Worm (Caenorhabditis elegans): ENCODE measurements around the gene F14H8.4.

Gene F14H8.4

DNA sequence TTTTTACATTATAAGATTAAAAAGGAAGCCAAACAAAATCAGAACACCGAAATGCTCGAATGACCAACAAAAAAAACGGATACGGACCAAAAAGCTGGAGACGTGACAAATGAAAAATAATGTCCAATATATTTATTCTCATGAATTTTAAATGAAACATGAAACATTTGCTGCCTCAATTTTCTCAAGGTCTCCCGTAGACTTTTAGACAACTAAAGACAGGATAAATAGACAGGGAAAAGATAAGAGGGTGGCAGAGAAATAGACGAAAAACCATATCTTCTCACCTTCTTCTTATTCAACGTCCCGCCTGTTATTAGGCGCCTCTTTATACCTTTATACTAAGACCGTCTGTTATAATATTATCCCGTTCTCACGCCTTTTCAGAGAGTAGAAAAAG lies 7.8 kb upstream of the F14H8.4 start:
- peak; percentile 69 for TF ChIP-seq nhr-25 (tag; optimal IDR thresholded peaks at IDR 0.05)
- TF ChIP-seq fkh-10 (GFP tag; optimal IDR thresholded peaks at IDR 0.05): no peak
- TF ChIP-seq ztf-4 (tag; optimal IDR thresholded peaks at IDR 0.05): no peak
- TF ChIP-seq ama-1 (optimal IDR thresholded peaks at IDR 0.05): no peak

DNA sequence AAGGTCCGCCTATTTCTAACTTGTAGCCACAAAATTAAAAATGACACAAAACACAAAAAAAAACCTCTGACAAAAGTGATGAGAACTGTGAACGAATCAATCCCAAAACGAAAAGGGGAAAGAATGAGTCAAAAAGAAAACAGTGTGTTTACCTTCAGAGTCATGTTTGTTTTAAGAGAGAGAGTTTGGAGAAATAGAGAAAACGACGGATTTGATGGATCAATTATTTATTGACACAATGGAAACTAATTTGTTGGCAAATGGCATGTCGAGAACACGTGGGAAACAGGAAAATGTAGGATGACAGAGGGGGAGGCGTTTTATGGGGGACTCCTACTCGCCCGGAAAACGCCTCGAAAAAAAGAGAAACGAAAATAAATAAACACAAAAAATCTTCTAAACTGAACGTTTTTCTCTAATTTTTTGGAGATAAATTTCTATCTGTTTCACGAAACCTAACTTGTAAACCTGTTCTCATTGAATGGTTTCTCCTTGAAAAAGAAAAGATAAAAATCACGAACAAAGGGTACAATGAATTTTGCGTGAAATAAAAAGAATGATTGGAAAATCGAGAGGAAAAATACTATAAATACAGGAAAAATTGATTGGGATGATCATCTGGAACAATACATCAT lies 6.7 kb upstream of the F14H8.4 start:
- TF ChIP-seq pha-4 (tag; optimal IDR thresholded peaks at IDR 0.05): peak; percentile 94
- peak; percentile 19 for TF ChIP-seq nhr-25 (tag; optimal IDR thresholded peaks at IDR 0.05)
- no peak for TF ChIP-seq nhr-11 (tag; optimal IDR thresholded peaks at IDR 0.05)
- TF ChIP-seq egl-5 (tag; optimal IDR thresholded peaks at IDR 0.05): peak; percentile 1
- TF ChIP-seq zag-1 (tag; optimal IDR thresholded peaks at IDR 0.05): no peak
- TF ChIP-seq nfya-1 (tag; optimal IDR thresholded peaks at IDR 0.05; ENCODE audit: insufficient read depth): no peak
- no peak for TF ChIP-seq elt-3 (tag; optimal IDR thresholded peaks at IDR 0.05)
- TF ChIP-seq ama-1 (optimal IDR thresholded peaks at IDR 0.05): no peak

DNA sequence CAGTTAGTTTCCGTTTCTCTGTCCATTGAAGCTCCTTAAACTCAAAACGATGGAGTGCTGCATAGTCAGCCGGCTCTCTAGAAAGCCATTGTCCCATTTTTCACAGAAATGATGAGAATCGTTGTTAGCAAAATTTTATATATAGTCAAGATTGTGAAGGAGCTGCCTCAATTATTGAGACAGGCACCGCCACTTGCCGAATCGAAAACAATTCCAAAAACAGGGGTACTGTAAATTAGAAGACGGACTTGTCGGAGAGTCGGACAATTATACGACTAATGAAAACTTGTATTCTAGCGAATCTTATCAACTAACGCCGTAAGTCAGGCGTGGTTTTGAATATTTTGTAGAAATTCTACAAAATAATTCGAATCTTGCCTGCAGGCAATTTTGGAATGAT lies 3.4 kb upstream of the F14H8.4 start, which contains the start of gene F14H8.2:
Gene F14H8.2 (minus strand): TSS at position 101 of the 400 bp plus-strand sequence.
- no peak for TF ChIP-seq mml-1 (tag; optimal IDR thresholded peaks at IDR 0.05)
- TF ChIP-seq ZK546.5 (tag; optimal IDR thresholded peaks at IDR 0.05): no peak
- no peak for TF ChIP-seq ceh-16 (tag; optimal IDR thresholded peaks at IDR 0.05)
- no peak for TF ChIP-seq nhr-76 (tag; optimal IDR thresholded peaks at IDR 0.05)
- TF ChIP-seq skn-1 (tag; optimal IDR thresholded peaks at IDR 0.05): no peak

DNA sequence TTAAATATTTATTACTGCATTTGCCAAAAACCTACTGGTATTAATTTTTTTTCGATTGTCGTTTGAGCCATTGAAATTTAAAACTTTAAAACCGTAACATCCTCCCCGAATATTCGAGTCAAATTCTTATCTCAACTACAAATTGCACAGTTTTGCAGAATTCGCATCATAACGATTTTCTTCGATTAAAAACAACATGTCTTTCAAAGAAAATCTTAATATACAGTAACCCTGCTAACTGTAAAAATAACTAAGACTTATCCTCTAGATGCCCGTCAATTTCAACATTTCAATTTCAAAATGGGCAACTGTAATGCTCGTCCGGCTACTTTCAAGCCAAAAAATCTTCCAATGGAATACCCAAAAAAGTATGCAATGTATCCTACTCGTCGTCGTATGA lies 2.9 kb upstream of the F14H8.4 start, which contains the start of gene F14H8.5:
Gene F14H8.5 (plus strand): TSS at position 301 of the 400 bp plus-strand sequence.
- no peak for TF ChIP-seq pha-4 (tag; optimal IDR thresholded peaks at IDR 0.05)

DNA sequence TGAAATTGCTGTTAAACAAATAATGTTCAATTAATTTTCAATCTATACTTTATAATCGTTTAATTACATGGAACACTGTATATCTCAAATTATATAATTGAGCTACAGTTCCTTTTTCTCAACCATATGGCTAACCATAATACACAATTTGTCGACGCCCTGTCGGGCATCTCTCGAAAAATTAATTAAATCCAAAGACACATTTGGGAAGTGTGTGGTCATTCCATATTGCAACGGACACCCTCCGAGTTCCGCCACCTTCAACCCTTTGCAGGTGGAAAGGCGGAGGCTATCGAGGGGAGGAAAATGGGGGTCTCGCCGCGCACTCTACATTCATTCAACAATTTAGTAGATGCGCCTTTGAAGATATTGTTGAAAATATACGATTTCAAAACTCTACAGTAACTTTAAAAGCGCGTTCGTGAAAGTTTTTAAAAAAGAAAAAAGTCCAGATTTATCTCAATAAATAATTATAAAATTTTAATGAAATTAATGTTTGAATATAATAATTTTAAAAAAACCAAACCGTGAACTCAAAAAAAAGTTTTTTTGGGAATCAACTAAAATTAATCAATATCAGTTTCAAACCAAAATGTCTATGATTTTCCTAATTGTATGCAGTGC lies 5.4 kb downstream of the F14H8.4 start, which contains the start of gene F14H8.8:
Gene F14H8.8 (plus strand): TSS at position 574 of the 624 bp plus-strand sequence.
- TF ChIP-seq unc-39 (tag; optimal IDR thresholded peaks at IDR 0.05) (no peak), eor-1 (tag; optimal IDR thresholded peaks at IDR 0.05) (no peak), ceh-28 (tag; optimal IDR thresholded peaks at IDR 0.05) (no peak), nhr-11 (tag; optimal IDR thresholded peaks at IDR 0.05) (no peak), lin-39 (tag; optimal IDR thresholded peaks at IDR 0.05) (no peak), ceh-16 (tag; optimal IDR thresholded peaks at IDR 0.05) (no peak), daf-12 (tag; optimal IDR thresholded peaks at IDR 0.05) (no peak), mml-1 (tag; optimal IDR thresholded peaks at IDR 0.05) (no peak), egl-27 (tag; optimal IDR thresholded peaks at IDR 0.05) (no peak), pha-4 (tag; optimal IDR thresholded peaks at IDR 0.05) (no peak), ztf-4 (tag; optimal IDR thresholded peaks at IDR 0.05) (no peak), nhr-43 (tag; optimal IDR thresholded peaks at IDR 0.05; ENCODE audit: poor library complexity, severe bottlenecking) (peak; percentile 3), mdl-1 (tag; optimal IDR thresholded peaks at IDR 0.05) (no peak), fkh-2 (tag; optimal IDR thresholded peaks at IDR 0.05) (no peak), lin-15B (tag; optimal IDR thresholded peaks at IDR 0.05) (peak; percentile 6), elt-2 (tag; optimal IDR thresholded peaks at IDR 0.05) (no peak), nhr-67 (tag; optimal IDR thresholded peaks at IDR 0.05) (no peak), snpc-4 (tag; optimal IDR thresholded peaks at IDR 0.05) (peak; percentile 93), elt-3 (tag; optimal IDR thresholded peaks at IDR 0.05) (no peak), skn-1 (tag; optimal IDR thresholded peaks at IDR 0.05) (no peak), nhr-23 (tag; optimal IDR thresholded peaks at IDR 0.05) (peak; percentile 23), nhr-25 (tag; optimal IDR thresholded peaks at IDR 0.05) (peak; percentile 62), sea-2 (GFP tag; optimal IDR thresholded peaks at IDR 0.05) (no peak), tbx-2 (tag; optimal IDR thresholded peaks at IDR 0.05) (no peak), nfya-1 (tag; optimal IDR thresholded peaks at IDR 0.05; ENCODE audit: insufficient read depth) (peak; percentile 32), zag-1 (tag; optimal IDR thresholded peaks at IDR 0.05) (no peak), nhr-77 (tag; optimal IDR thresholded peaks at IDR 0.05) (no peak), nhr-237 (tag; optimal IDR thresholded peaks at IDR 0.05) (no peak), nhr-76 (tag; optimal IDR thresholded peaks at IDR 0.05) (no peak)

All from whole organism, L3 larva.